Fruit fly (Drosophila melanogaster) whole organism, embryonic: ENCODE measurements around the gene atl.
A peak's percentile ranks its signal among the peaks of the same experiment; 100 is the strongest.

Source experiments
- Abd-B ChIP-seq: fragments of 200-800 bp; sonication (Bioruptor generic); optimal IDR thresholded peaks from 2 replicates; lab custom pipeline; 2018; ENCODE audit warnings: missing biosample characterization, mild to moderate bottlenecking, missing genetic modification characterization, moderate library complexity
- B-H2 ChIP-seq: fragments of 200-800 bp; sonication (Bioruptor generic); optimal IDR thresholded peaks from 2 replicates; lab custom pipeline; 2018; ENCODE audit warnings: missing biosample characterization, mild to moderate bottlenecking, missing genetic modification characterization
- BtbVII ChIP-seq: fragments of 200-800 bp; sonication (Bioruptor generic); optimal IDR thresholded peaks from 3 replicates; lab custom pipeline; 2017; ENCODE audit warnings: missing biosample characterization, mild to moderate bottlenecking, missing genetic modification characterization
- C15 ChIP-seq: fragments of 200-800 bp; sonication (Bioruptor generic); IDR thresholded peaks from 3 replicates; pipeline ENCODE4 v1.3.6; 2022; ENCODE audit warnings: missing biosample characterization, missing genetic modification characterization
- CG1024 ChIP-seq: fragments of 200-800 bp; sonication (Bioruptor generic); IDR thresholded peaks from 2 replicates; pipeline ENCODE4 v1.3.6; 2022; ENCODE audit warnings: missing biosample characterization, missing genetic modification characterization
- CG10321 ChIP-seq: fragments of 200-800 bp; sonication (Bioruptor generic); IDR thresholded peaks from 2 replicates; pipeline ENCODE4 v1.3.6; 2022; ENCODE audit warnings: missing biosample characterization, missing genetic modification characterization
- CG10462 ChIP-seq: fragments of 200-800 bp; sonication (Bioruptor generic); optimal IDR thresholded peaks from 2 replicates; lab custom pipeline; 2016; ENCODE audit warnings: missing biosample characterization, missing genetic modification characterization
- CG10654 ChIP-seq: fragments of 200-800 bp; sonication (Bioruptor generic); optimal IDR thresholded peaks from 2 replicates; lab custom pipeline; 2016; ENCODE audit warnings: missing biosample characterization, missing genetic modification characterization
- CG10959 ChIP-seq: fragments of 200-800 bp; sonication (Bioruptor generic); IDR thresholded peaks from 2 replicates; pipeline ENCODE4 v1.3.6; 2022; ENCODE audit warnings: missing biosample characterization, missing genetic modification characterization
- CG11093 ChIP-seq: fragments of 200-800 bp; sonication (Bioruptor generic); IDR thresholded peaks from 3 replicates; pipeline ENCODE4 v1.3.6; 2022; ENCODE audit warnings: missing biosample characterization, missing genetic modification characterization
- CG12659 ChIP-seq: fragments of 200-800 bp; sonication (Bioruptor generic); optimal IDR thresholded peaks from 3 replicates; lab custom pipeline; 2017; ENCODE audit warnings: mild to moderate bottlenecking, missing biosample characterization, missing genetic modification reagents, missing genetic modification characterization
- CG13296 ChIP-seq: fragments of 200-800 bp; sonication (Bioruptor generic); optimal IDR thresholded peaks from 3 replicates; lab custom pipeline; 2018; ENCODE audit warnings: missing biosample characterization, mild to moderate bottlenecking, missing genetic modification characterization
- CG14050 ChIP-seq: fragments of 200-800 bp; sonication (Bioruptor generic); IDR thresholded peaks from 3 replicates; pipeline ENCODE4 v1.3.6; 2022; ENCODE audit warnings: missing biosample characterization, missing genetic modification characterization
- CG14710 ChIP-seq: fragments of 200-800 bp; sonication (Bioruptor generic); optimal IDR thresholded peaks from 3 replicates; lab custom pipeline; 2019; ENCODE audit warnings: missing biosample characterization, mild to moderate bottlenecking, missing genetic modification characterization, moderate library complexity
- CG17385 ChIP-seq: fragments of 200-800 bp; sonication (Bioruptor generic); optimal IDR thresholded peaks from 3 replicates; lab custom pipeline; 2018; ENCODE audit warnings: missing biosample characterization, mild to moderate bottlenecking, missing genetic modification characterization
- CG18476 ChIP-seq: fragments of 200-800 bp; sonication (Bioruptor generic); optimal IDR thresholded peaks from 2 replicates; lab custom pipeline; 2016; ENCODE audit warnings: missing biosample characterization, mild to moderate bottlenecking, missing genetic modification characterization
- CG2199 ChIP-seq: fragments of 200-800 bp; sonication (Bioruptor generic); IDR thresholded peaks from 3 replicates; pipeline ENCODE4 v1.3.6; 2022; ENCODE audit warnings: missing biosample characterization, missing genetic modification characterization
- CG3281 ChIP-seq: fragments of 200-800 bp; sonication (Bioruptor generic); optimal IDR thresholded peaks from 3 replicates; lab custom pipeline; 2017; ENCODE audit warnings: missing biosample characterization, mild to moderate bottlenecking, missing genetic modification characterization
- CG3407 ChIP-seq: fragments of 200-800 bp; sonication (Bioruptor generic); optimal IDR thresholded peaks from 2 replicates; lab custom pipeline; 2018; ENCODE audit warnings: missing biosample characterization, mild to moderate bottlenecking, missing genetic modification characterization
- CG3726 ChIP-seq: fragments of 200-800 bp; sonication (Bioruptor generic); IDR thresholded peaks from 3 replicates; pipeline ENCODE4, ENCODE4 v1.3.6; 2022; ENCODE audit warnings: missing biosample characterization, missing genetic modification characterization
- CG4730 ChIP-seq: fragments of 200-800 bp; sonication (Bioruptor generic); IDR thresholded peaks from 2 replicates; pipeline ENCODE4 v1.3.6; 2022; ENCODE audit warnings: missing biosample characterization, missing genetic modification characterization
- CG4820 ChIP-seq: fragments of 200-800 bp; sonication (Bioruptor generic); optimal IDR thresholded peaks from 3 replicates; lab custom pipeline; 2016; ENCODE audit warnings: missing biosample characterization, missing genetic modification characterization
- CG6175 ChIP-seq: fragments of 200-800 bp; sonication (Bioruptor generic); IDR thresholded peaks from 3 replicates; pipeline ENCODE4 v1.3.6; 2022; ENCODE audit warnings: missing biosample characterization, missing genetic modification characterization
- Dfd ChIP-seq, 2 experiments: fragments of >200 bp; optimal IDR thresholded peaks; 2 replicates each; lab custom pipeline; 2017; ENCODE audit warnings: missing biosample characterization in 2 of 2, missing genetic modification characterization in 2 of 2
- Elba2 ChIP-seq: fragments of 200-800 bp; sonication (Bioruptor generic); optimal IDR thresholded peaks from 3 replicates; lab custom pipeline; 2016; ENCODE audit warnings: missing biosample characterization, missing genetic modification characterization
- Fer2 ChIP-seq: fragments of 200-800 bp; sonication (Bioruptor generic); optimal IDR thresholded peaks from 2 replicates; lab custom pipeline; 2018; ENCODE audit warnings: missing biosample characterization, mild to moderate bottlenecking, missing genetic modification characterization, moderate library complexity
- Hmx ChIP-seq: fragments of 200-800 bp; sonication (Bioruptor generic); optimal IDR thresholded peaks from 2 replicates; lab custom pipeline; 2016; ENCODE audit warnings: missing biosample characterization, missing genetic modification characterization
- Neu2 ChIP-seq: fragments of 200-800 bp; sonication (Bioruptor generic); optimal IDR thresholded peaks from 3 replicates; lab custom pipeline; 2016; ENCODE audit warnings: missing biosample characterization, missing genetic modification characterization, borderline replicate concordance
- Nf-YA ChIP-seq: fragments of 200-800 bp; sonication (Bioruptor generic); IDR thresholded peaks from 2 replicates; pipeline ENCODE4 v1.3.6; 2022; ENCODE audit warnings: missing biosample characterization, missing genetic modification characterization
- Opbp ChIP-seq: fragments of 200-800 bp; sonication (Bioruptor generic); IDR thresholded peaks from 3 replicates; pipeline ENCODE4 v1.3.6; 2022; ENCODE audit warnings: missing biosample characterization, missing genetic modification characterization; ENCODE audit not compliant: partially characterized antibody
- Sin3A ChIP-seq: fragments of >200 bp; optimal IDR thresholded peaks from 2 replicates; lab custom pipeline; 2018
- Taf1 ChIP-seq: fragments of 200-800 bp; sonication (Bioruptor generic); IDR thresholded peaks from 2 replicates; pipeline ENCODE4 v1.3.6; 2022; ENCODE audit warnings: missing biosample characterization, missing genetic modification characterization
- ap ChIP-seq: fragments of 200-800 bp; sonication (Bioruptor generic); IDR thresholded peaks from 2 replicates; pipeline ENCODE4 v1.3.6; 2022; ENCODE audit warnings: missing biosample characterization, missing genetic modification characterization
- cad ChIP-seq: fragments of >200 bp; optimal IDR thresholded peaks from 2 replicates; lab custom pipeline; 2017; ENCODE audit warnings: missing biosample characterization, missing genetic modification characterization
- chm ChIP-seq: fragments of 200-800 bp; sonication (Bioruptor generic); IDR thresholded peaks from 2 replicates; pipeline ENCODE4 v1.3.6; 2022; ENCODE audit warnings: missing biosample characterization, missing genetic modification characterization
- dmrt99B ChIP-seq: fragments of 200-800 bp; sonication (Bioruptor generic); optimal IDR thresholded peaks from 2 replicates; lab custom pipeline; 2018; ENCODE audit warnings: missing biosample characterization, mild to moderate bottlenecking, missing genetic modification characterization, moderate library complexity
- dysf ChIP-seq: fragments of 200-800 bp; sonication (Bioruptor generic); IDR thresholded peaks from 3 replicates; pipeline ENCODE4 v1.3.6; 2022; ENCODE audit warnings: missing biosample characterization, missing genetic modification characterization
- esg ChIP-seq: fragments of 200-800 bp; sonication (Bioruptor generic); conservative IDR thresholded peaks from 2 replicates; pipeline ENCODE4 v1.3.6; 2022; ENCODE audit warnings: missing biosample characterization, missing genetic modification characterization
- ewg ChIP-seq: fragments of 200-800 bp; sonication (Bioruptor generic); optimal IDR thresholded peaks from 3 replicates; lab custom pipeline; 2017; ENCODE audit warnings: mild to moderate bottlenecking, missing biosample characterization, missing genetic modification reagents, missing genetic modification characterization
- exex ChIP-seq: fragments of 200-800 bp; sonication (Bioruptor generic); optimal IDR thresholded peaks from 4 replicates; lab custom pipeline; 2018; ENCODE audit warnings: missing biosample characterization, mild to moderate bottlenecking, missing genetic modification characterization, moderate library complexity
- eyg ChIP-seq: fragments of 200-800 bp; sonication (Bioruptor generic); optimal IDR thresholded peaks from 3 replicates; lab custom pipeline; 2016; ENCODE audit warnings: missing biosample characterization, missing genetic modification characterization
- her ChIP-seq: fragments of 200-800 bp; sonication (Bioruptor generic); optimal IDR thresholded peaks from 2 replicates; lab custom pipeline; 2016; ENCODE audit warnings: missing biosample characterization, missing genetic modification characterization
- kah ChIP-seq: fragments of 200-800 bp; sonication (Bioruptor generic); optimal IDR thresholded peaks from 2 replicates; lab custom pipeline; 2018; ENCODE audit warnings: missing biosample characterization, mild to moderate bottlenecking, missing genetic modification characterization
- lola ChIP-seq, 3 experiments: fragments of >200 bp in 2 of 3; fragments of 200-800 bp in 1 of 3; sonication (Bioruptor generic) in 1 of 3; optimal IDR thresholded peaks; 2 replicates each; lab custom pipeline; 2017 to 2019; ENCODE audit warnings: missing biosample characterization in 3 of 3, missing genetic modification characterization in 3 of 3, mild to moderate bottlenecking in 1 of 3, moderate library complexity in 1 of 3
- pros ChIP-seq: fragments of 200-800 bp; sonication (Bioruptor generic); optimal IDR thresholded peaks from 3 replicates; lab custom pipeline; 2019; ENCODE audit warnings: missing biosample characterization, mild to moderate bottlenecking, missing genetic modification characterization, moderate library complexity
- pum ChIP-seq: fragments of 200-800 bp; sonication (Bioruptor generic); optimal IDR thresholded peaks from 2 replicates; lab custom pipeline; 2016; ENCODE audit warnings: missing biosample characterization, missing genetic modification characterization
- sens-2 ChIP-seq: fragments of 200-800 bp; sonication (Bioruptor generic); IDR thresholded peaks from 2 replicates; pipeline ENCODE4 v1.3.6; 2022; ENCODE audit warnings: missing biosample characterization, missing genetic modification characterization
- sim ChIP-seq: fragments of 200-800 bp; sonication (Bioruptor generic); IDR thresholded peaks from 2 replicates; pipeline ENCODE4 v1.3.6; 2022; ENCODE audit warnings: missing biosample characterization, missing genetic modification characterization
- sima ChIP-seq: fragments of 200-800 bp; sonication (Bioruptor generic); optimal IDR thresholded peaks from 2 replicates; lab custom pipeline; 2016; ENCODE audit warnings: missing biosample characterization, missing genetic modification characterization
- slou ChIP-seq: fragments of 200-800 bp; sonication (Bioruptor generic); optimal IDR thresholded peaks from 3 replicates; lab custom pipeline; 2016; ENCODE audit warnings: missing biosample characterization, missing genetic modification characterization
- tin ChIP-seq: fragments of 200-800 bp; sonication (Bioruptor generic); optimal IDR thresholded peaks from 3 replicates; lab custom pipeline; 2016; ENCODE audit warnings: missing biosample characterization, missing genetic modification characterization
- tx ChIP-seq: fragments of 200-800 bp; sonication (Bioruptor generic); optimal IDR thresholded peaks from 2 replicates; lab custom pipeline; 2016; ENCODE audit warnings: missing biosample characterization, missing genetic modification characterization

Gene atl

dm6 chr3R:24654770-24655322 lies 29.4 kb downstream of the atl start, which contains the start of the genes CG31125 and CG6695 (continued):
- TF ChIP-seq CG1024 (GFP tag; lab: Robert Waterston, UW): 0 out of 2 replicates have a peak, but pooled peaks have one; percentile 9
- peak; percentile 31 for TF ChIP-seq CG3281 (GFP tag; lab: Kevin White, UChicago)
- no peak for TF ChIP-seq CG10321 (GFP tag; lab: Robert Waterston, UW)
- peak; percentile 58 for TF ChIP-seq tin (GFP tag; lab: Kevin White, UChicago)
- TF ChIP-seq Dfd (GFP tag; optimal IDR thresholded peaks at IDR 0.05; lab: Kevin White, UChicago): no peak
- TF ChIP-seq slou: no peak
- no peak for TF ChIP-seq Hmx (GFP tag; lab: Kevin White, UChicago)
- peak; percentile 63 for TF ChIP-seq Abd-B (GFP tag; lab: Kevin White, UChicago)
- TF ChIP-seq Elba2: peak; percentile 28
- TF ChIP-seq CG3407: no peak
- TF ChIP-seq CG17385 (GFP tag; lab: Kevin White, UChicago): no peak
- TF ChIP-seq CG14710 (tag; lab: Kevin White, UChicago): peak; percentile 75
- no peak for TF ChIP-seq sim (GFP tag; lab: Robert Waterston, UW)
- TF ChIP-seq pum (GFP tag; lab: Kevin White, UChicago): peak; percentile 52
- no peak for TF ChIP-seq sens-2 (GFP tag; lab: Robert Waterston, UW)
- no peak for TF ChIP-seq CG13296 (GFP tag; lab: Kevin White, UChicago)
- TF ChIP-seq CG10462 (GFP tag; lab: Kevin White, UChicago): no peak
- peak; percentile 2 for TF ChIP-seq Fer2
- no peak for TF ChIP-seq dmrt99B (tag; lab: Kevin White, UChicago)
- no peak for TF ChIP-seq Taf1
- no peak for TF ChIP-seq CG18476
- TF ChIP-seq chm (GFP tag; lab: Robert Waterston, UW): no peak
- no peak for TF ChIP-seq CG2199 (GFP tag; lab: Robert Waterston, UW)
- TF ChIP-seq esg (GFP tag; lab: Robert Waterston, UW): peak; percentile 33; the same call in 1 of the 2 replicates
- peak; percentile 98 for TF ChIP-seq ewg (GFP tag; lab: Kevin White, UChicago)
- TF ChIP-seq Sin3A (lab: Kevin White, UChicago): peak; percentile 97
- TF ChIP-seq B-H2 (GFP tag; lab: Kevin White, UChicago): peak; percentile 63
- TF ChIP-seq BtbVII (GFP tag; lab: Kevin White, UChicago): no peak
- TF ChIP-seq CG12659: peak; percentile 78
- TF ChIP-seq lola (GFP tag; optimal IDR thresholded peaks at IDR 0.05; lab: Kevin White, UChicago): peak in 1 of 3 experiments; percentile 44
- TF ChIP-seq CG14050 (GFP tag; lab: Robert Waterston, UW): no peak
- no peak for TF ChIP-seq C15
- no peak for TF ChIP-seq Nf-YA
- TF ChIP-seq ap (GFP tag; lab: Robert Waterston, UW): no peak
- TF ChIP-seq Neu2 (GFP tag; lab: Kevin White, UChicago): peak; percentile 79
- no peak for TF ChIP-seq sima (GFP tag; lab: Kevin White, UChicago)
- TF ChIP-seq eyg (GFP tag; lab: Kevin White, UChicago): peak; percentile 49
- peak; percentile 40 for TF ChIP-seq CG10654 (GFP tag; lab: Kevin White, UChicago)
- TF ChIP-seq CG10959: no peak
- peak; percentile 53 for TF ChIP-seq her (GFP tag; lab: Kevin White, UChicago)
- no peak for TF ChIP-seq cad (GFP tag; lab: Kevin White, UChicago)
- TF ChIP-seq dysf (GFP tag; lab: Robert Waterston, UW): peak; percentile 58; the same call in 2 of the 3 replicates
- no peak for TF ChIP-seq kah (GFP tag; lab: Kevin White, UChicago)
- no peak for TF ChIP-seq CG4730
- no peak for TF ChIP-seq CG11093 (GFP tag; lab: Robert Waterston, UW)
- TF ChIP-seq CG6175 (GFP tag; lab: Robert Waterston, UW): no peak
- TF ChIP-seq exex (tag; lab: Kevin White, UChicago): no peak
- TF ChIP-seq Opbp (GFP tag; lab: Robert Waterston, UW): peak; percentile 85
- no peak for TF ChIP-seq CG3726 (GFP tag; lab: Robert Waterston, UW)
- TF ChIP-seq CG4820 (GFP tag; lab: Kevin White, UChicago): no peak
- TF ChIP-seq tx: peak; percentile 63
- no peak for TF ChIP-seq pros (GFP tag; lab: Kevin White, UChicago)
